Fruit fly (Drosophila melanogaster): Measurements from ENCODE around the gene CG14085.

dm6 chr3L:19260278-19260803 lies 8.8 kb upstream of the CG14085 start, which contains the start of gene nes:
- TF ChIP-seq Hnf4 (GFP tag; optimal IDR thresholded peaks at IDR 0.05) (peak; percentile 35), ey (GFP tag; optimal IDR thresholded peaks at IDR 0.05) (no peak), CrebA (GFP tag; optimal IDR thresholded peaks at IDR 0.05; ENCODE audit: borderline replicate concordance) (no peak), h (GFP tag; optimal IDR thresholded peaks at IDR 0.05) (peak; percentile 11), Hr78 (GFP tag; optimal IDR thresholded peaks at IDR 0.05) (no peak), usp (GFP tag; optimal IDR thresholded peaks at IDR 0.05) (no peak), CG9705 (GFP tag; optimal IDR thresholded peaks at IDR 0.05) (no peak), Sp1 (GFP tag; optimal IDR thresholded peaks at IDR 0.05) (no peak), HLH106 (tag; optimal IDR thresholded peaks at IDR 0.05) (peak; percentile 18), lola (GFP tag; optimal IDR thresholded peaks at IDR 0.05) (no peak), pan (optimal IDR thresholded peaks at IDR 0.05) (no peak), dl (GFP tag; optimal IDR thresholded peaks at IDR 0.05; ENCODE audit: insufficient read depth in 1 of 2, partially characterized antibody in 2 of 2) (no peak), psq (GFP tag; optimal IDR thresholded peaks at IDR 0.05) (no peak), woc (GFP tag; optimal IDR thresholded peaks at IDR 0.05) (peak; percentile 61)

Data from whole organism, wandering third instar larva.